Worm (Caenorhabditis elegans): ENCODE results near the gene rskd-1.

rskd-1 gene

DNA sequence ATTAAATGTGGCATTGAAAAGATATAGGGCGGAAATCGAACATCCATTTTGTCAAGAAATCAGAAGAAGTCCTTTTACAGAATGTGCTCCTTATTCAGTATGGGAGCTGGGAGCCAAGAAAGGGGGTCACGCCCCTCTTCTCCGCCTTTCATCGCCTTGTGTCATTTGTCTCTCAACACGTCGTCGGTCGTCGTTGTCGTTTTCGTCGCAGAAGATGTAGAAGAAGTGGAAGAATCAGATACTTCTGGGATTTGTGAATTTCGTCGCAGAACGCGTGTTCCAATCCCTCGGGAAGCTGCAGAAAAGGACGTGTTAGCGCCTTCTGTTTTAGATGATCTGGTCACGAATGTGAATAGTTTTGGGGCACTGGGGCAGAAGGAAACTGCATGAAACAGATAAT, 11.5 kb downstream of the rskd-1 start, which contains the start of gene bnc-1:
Gene bnc-1, minus strand, starts transcription at position 101 of the 400 bp plus-strand sequence.
- no peak for TF ChIP-seq ztf-29 (GFP tag; IDR thresholded peaks at IDR 0.05)
- no peak for TF ChIP-seq T22C8.4 (GFP tag; IDR thresholded peaks at IDR 0.05)
- TF ChIP-seq cog-1 (tag; optimal IDR thresholded peaks at IDR 0.05): no peak
- TF ChIP-seq ztf-23 (GFP tag; IDR thresholded peaks at IDR 0.05): no peak
- TF ChIP-seq flt-1 (GFP tag; IDR thresholded peaks at IDR 0.05): no peak
- no peak for TF ChIP-seq klf-2 (GFP tag; conservative IDR thresholded peaks at IDR 0.05)

DNA sequence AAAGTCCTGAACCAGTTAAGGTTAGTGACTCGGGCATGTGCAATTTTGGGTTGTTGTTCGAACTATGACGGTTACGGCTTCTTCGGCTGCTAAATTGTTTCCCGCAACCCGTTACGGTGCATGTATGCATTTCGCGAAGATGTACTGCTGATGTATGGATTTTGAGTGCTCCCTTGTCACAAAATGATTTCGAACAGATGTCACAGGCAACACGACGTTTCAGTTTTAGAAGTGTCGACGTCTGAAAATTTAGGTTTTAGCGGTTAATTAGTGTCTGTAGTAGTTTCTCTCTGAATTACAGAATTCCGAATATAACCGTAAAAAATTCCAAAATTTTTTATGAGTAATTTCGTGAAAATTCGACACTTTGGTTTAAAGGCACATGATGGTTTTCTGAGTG, 12.7 kb downstream of the rskd-1 start:
- TF ChIP-seq ref-1 (GFP tag; conservative IDR thresholded peaks at IDR 0.05) (no peak), T22C8.4 (GFP tag; IDR thresholded peaks at IDR 0.05) (no peak), klf-2 (GFP tag; conservative IDR thresholded peaks at IDR 0.05) (no peak), tab-1 (GFP tag; IDR thresholded peaks at IDR 0.05) (no peak), med-1 (GFP tag; optimal IDR thresholded peaks at IDR 0.05; ENCODE audit: insufficient read depth) (no peak), ztf-23 (GFP tag; IDR thresholded peaks at IDR 0.05) (no peak), flt-1 (GFP tag; IDR thresholded peaks at IDR 0.05) (no peak), ztf-29 (GFP tag; IDR thresholded peaks at IDR 0.05) (no peak), cog-1 (tag; optimal IDR thresholded peaks at IDR 0.05) (no peak)

DNA sequence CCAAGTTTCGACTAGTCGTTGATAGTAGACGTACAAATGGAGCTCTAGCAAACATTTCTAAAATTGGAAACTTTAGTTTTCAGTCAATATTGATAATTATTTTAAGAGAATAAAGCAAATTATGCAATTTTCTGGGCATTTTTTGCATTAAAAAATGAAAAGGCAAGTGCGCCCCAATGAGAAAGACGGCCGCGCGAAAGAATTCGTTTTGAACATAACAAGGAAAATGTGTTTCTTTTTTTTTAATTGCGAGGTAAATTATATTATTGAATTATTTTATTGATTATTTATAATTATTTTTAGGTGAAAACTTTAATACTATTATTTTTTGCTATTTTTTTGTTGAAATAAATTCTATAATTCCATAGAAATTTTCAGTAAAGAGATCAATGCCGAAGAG, 16.9 kb downstream of the rskd-1 start, which contains the start of the genes tsfm-1 and capg-2:
Gene tsfm-1, minus strand, starts transcription at position 57 of the 400 bp plus-strand sequence.
Gene capg-2, plus strand, starts transcription at position 379 of the 400 bp plus-strand sequence.
- TF ChIP-seq ref-1 (GFP tag; conservative IDR thresholded peaks at IDR 0.05): no peak
- no peak for TF ChIP-seq klf-2 (GFP tag; conservative IDR thresholded peaks at IDR 0.05)
- no peak for TF ChIP-seq tab-1 (GFP tag; IDR thresholded peaks at IDR 0.05)
- no peak for TF ChIP-seq ztf-29 (GFP tag; IDR thresholded peaks at IDR 0.05)
- no peak for TF ChIP-seq ztf-23 (GFP tag; IDR thresholded peaks at IDR 0.05)
- TF ChIP-seq cog-1 (tag; optimal IDR thresholded peaks at IDR 0.05): no peak
- no peak for TF ChIP-seq flt-1 (GFP tag; IDR thresholded peaks at IDR 0.05)
- TF ChIP-seq T22C8.4 (GFP tag; IDR thresholded peaks at IDR 0.05): no peak
- TF ChIP-seq med-1 (GFP tag; optimal IDR thresholded peaks at IDR 0.05; ENCODE audit: insufficient read depth): no peak

DNA sequence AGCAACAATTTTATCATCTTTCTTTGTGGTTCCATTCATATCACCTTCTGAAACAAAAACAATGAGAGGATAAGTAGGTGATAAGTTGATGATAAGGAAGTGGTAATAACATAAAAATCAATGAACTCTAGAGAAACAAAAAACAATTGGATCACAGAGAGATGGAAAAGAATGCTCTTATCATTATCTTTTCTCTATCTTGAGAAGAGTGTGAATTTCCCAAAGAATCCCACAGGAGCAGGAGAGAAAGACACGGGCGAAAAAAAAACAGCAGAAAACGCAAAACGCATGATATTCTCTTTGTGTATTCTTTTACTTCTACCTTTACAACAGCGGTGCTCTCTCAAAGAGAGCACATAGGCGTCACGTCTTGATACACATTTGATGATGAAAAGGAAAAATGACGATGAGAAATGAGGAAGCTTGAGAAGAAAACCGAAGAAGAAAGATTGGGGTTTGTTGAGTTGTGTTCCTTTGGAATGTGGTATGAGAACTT, 19.1 kb downstream of the rskd-1 start, which contains the start of gene twk-24:
Gene twk-24, minus strand, starts transcription at position 51 of the 496 bp plus-strand sequence.
- TF ChIP-seq tab-1 (GFP tag; IDR thresholded peaks at IDR 0.05) (no peak), ztf-23 (GFP tag; IDR thresholded peaks at IDR 0.05) (no peak), ztf-29 (GFP tag; IDR thresholded peaks at IDR 0.05) (no peak), med-1 (GFP tag; optimal IDR thresholded peaks at IDR 0.05; ENCODE audit: insufficient read depth) (no peak), klf-2 (GFP tag; conservative IDR thresholded peaks at IDR 0.05) (no peak), T22C8.4 (GFP tag; IDR thresholded peaks at IDR 0.05) (no peak), flt-1 (GFP tag; IDR thresholded peaks at IDR 0.05) (no peak), cog-1 (tag; optimal IDR thresholded peaks at IDR 0.05) (no peak), ref-1 (GFP tag; conservative IDR thresholded peaks at IDR 0.05) (no peak)

DNA sequence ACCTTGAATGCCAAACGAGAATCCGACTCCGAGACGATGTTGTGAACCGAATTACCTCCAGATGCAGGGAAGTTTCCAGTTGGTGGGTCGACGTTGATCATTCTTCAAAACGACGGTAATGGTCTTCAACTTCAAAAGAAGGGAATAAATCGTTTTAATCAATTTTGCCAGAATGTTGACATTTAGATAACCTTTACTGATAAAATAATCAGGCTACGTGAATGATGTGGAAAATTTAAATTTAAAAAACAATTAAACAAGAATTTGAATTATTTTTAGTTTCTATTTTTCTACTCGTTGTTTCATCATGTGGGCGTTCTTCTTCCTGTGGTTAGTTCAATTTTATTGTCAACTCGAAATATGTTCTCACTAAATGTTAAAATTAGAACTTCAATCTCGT, 24.7 kb downstream of the rskd-1 start, which contains the start of gene ssp-35:
Gene ssp-35, minus strand, starts transcription at position 101 of the 400 bp plus-strand sequence.
- TF ChIP-seq T22C8.4 (GFP tag; IDR thresholded peaks at IDR 0.05): no peak
- TF ChIP-seq tab-1 (GFP tag; IDR thresholded peaks at IDR 0.05): no peak
- TF ChIP-seq flt-1 (GFP tag; IDR thresholded peaks at IDR 0.05): no peak
- no peak for TF ChIP-seq ztf-23 (GFP tag; IDR thresholded peaks at IDR 0.05)
- TF ChIP-seq cog-1 (tag; optimal IDR thresholded peaks at IDR 0.05): no peak
- TF ChIP-seq ref-1 (GFP tag; conservative IDR thresholded peaks at IDR 0.05): no peak
- no peak for TF ChIP-seq ztf-29 (GFP tag; IDR thresholded peaks at IDR 0.05)
- TF ChIP-seq klf-2 (GFP tag; conservative IDR thresholded peaks at IDR 0.05): no peak
- TF ChIP-seq med-1 (GFP tag; optimal IDR thresholded peaks at IDR 0.05; ENCODE audit: insufficient read depth): no peak

DNA sequence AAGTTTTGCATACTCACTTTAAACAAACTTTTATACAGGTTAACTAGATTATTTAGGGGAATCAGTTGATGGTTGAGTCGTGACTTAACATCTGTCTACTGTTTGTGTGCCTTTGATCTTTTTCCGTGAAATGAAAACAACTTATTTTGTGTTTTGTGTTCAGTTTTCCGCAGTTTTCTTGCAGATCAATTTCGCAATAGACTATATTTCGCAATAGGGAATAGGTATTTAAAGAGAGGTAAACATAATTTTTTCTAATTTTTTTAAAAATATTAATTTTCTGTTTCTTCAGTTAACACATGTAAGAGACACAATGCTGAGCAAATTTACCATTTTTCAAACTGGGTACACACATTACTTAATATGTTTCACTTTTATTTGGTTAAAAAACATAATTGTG, 27.0 kb downstream of the rskd-1 start, which contains the start of gene tbb-6:
Gene tbb-6, plus strand, starts transcription at position 155 of the 400 bp plus-strand sequence.
- TF ChIP-seq tab-1 (GFP tag; IDR thresholded peaks at IDR 0.05) (no peak), ztf-29 (GFP tag; IDR thresholded peaks at IDR 0.05) (no peak), flt-1 (GFP tag; IDR thresholded peaks at IDR 0.05) (no peak), ref-1 (GFP tag; conservative IDR thresholded peaks at IDR 0.05) (no peak), med-1 (GFP tag; optimal IDR thresholded peaks at IDR 0.05; ENCODE audit: insufficient read depth) (no peak), cog-1 (tag; optimal IDR thresholded peaks at IDR 0.05) (no peak), klf-2 (GFP tag; conservative IDR thresholded peaks at IDR 0.05) (no peak), ztf-23 (GFP tag; IDR thresholded peaks at IDR 0.05) (no peak), T22C8.4 (GFP tag; IDR thresholded peaks at IDR 0.05) (no peak)

DNA sequence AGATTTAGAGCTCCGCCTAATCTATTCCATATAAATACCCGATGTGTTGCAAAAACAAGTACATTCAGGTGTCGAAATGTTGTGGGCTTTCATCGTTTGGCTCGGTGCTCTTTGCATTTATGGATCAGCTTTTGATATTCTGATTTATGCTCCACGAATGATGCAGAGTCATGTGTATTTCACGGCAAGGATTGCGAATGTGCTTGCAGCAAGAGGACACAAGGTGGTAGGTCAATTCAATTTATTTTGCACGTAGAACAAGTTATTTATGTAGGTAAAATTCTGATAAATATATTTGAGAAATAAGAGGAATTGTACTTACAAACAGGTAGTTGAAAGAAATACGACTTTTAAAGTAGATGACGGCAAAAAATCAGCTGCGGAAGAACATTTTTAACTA, 29.5 kb downstream of the rskd-1 start, which contains the start of gene ugt-56:
Gene ugt-56, plus strand, starts transcription at position 61 of the 400 bp plus-strand sequence.
- TF ChIP-seq ztf-23 (GFP tag; IDR thresholded peaks at IDR 0.05) (no peak), flt-1 (GFP tag; IDR thresholded peaks at IDR 0.05) (no peak)

DNA sequence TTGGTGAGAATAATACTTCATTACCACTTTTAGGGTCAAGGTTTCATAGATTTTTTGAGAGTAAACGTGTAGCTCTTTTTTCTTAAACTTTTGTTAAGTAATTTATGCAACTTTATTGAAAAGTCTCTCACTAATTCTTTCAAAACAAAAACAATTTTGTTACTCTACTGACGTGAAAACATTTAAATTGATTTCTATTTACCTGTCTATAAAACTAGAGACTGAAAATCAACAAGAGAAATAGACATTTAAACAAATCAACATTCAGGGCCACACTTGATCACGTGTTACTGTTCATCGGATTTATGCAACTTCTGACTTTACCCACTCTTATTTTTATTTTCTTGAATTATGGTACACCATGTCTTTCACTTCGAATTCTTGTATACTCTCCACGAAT, 32.0 kb downstream of the rskd-1 start, which contains the start of gene ugt-55:
Gene ugt-55, plus strand, starts transcription at position 301 of the 400 bp plus-strand sequence.
- TF ChIP-seq ztf-29 (GFP tag; IDR thresholded peaks at IDR 0.05) (no peak), med-1 (GFP tag; optimal IDR thresholded peaks at IDR 0.05; ENCODE audit: insufficient read depth) (no peak), cog-1 (tag; optimal IDR thresholded peaks at IDR 0.05) (no peak), klf-2 (GFP tag; conservative IDR thresholded peaks at IDR 0.05) (no peak), T22C8.4 (GFP tag; IDR thresholded peaks at IDR 0.05) (no peak), flt-1 (GFP tag; IDR thresholded peaks at IDR 0.05) (no peak)

DNA sequence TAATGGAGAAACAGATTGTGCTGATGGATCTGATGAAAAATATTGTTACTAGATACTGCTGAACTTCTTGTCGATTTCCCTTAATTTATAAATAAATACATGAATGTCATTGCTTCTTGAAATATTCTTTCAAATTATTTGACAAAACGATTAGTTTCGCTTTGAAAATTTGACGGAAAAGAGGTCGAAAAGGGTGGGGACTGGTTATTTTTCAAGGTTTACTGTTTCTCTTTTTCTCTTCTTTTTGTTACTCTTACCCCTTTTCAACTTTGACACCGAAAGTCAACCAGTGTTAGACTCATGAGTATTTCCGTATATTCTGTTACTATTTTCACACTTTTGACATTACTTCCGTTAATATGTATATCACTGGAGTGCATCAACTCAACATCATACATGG, 33.1 kb downstream of the rskd-1 start, which contains the start of gene T04H1.12:
Gene T04H1.12, plus strand, starts transcription at position 301 of the 400 bp plus-strand sequence.
- TF ChIP-seq klf-2 (GFP tag; conservative IDR thresholded peaks at IDR 0.05): no peak
- no peak for TF ChIP-seq med-1 (GFP tag; optimal IDR thresholded peaks at IDR 0.05; ENCODE audit: insufficient read depth)
- TF ChIP-seq T22C8.4 (GFP tag; IDR thresholded peaks at IDR 0.05): no peak
- TF ChIP-seq ztf-29 (GFP tag; IDR thresholded peaks at IDR 0.05): no peak
- no peak for TF ChIP-seq ztf-23 (GFP tag; IDR thresholded peaks at IDR 0.05)
- no peak for TF ChIP-seq ref-1 (GFP tag; conservative IDR thresholded peaks at IDR 0.05)
- no peak for TF ChIP-seq cog-1 (tag; optimal IDR thresholded peaks at IDR 0.05)
- TF ChIP-seq flt-1 (GFP tag; IDR thresholded peaks at IDR 0.05): no peak
- TF ChIP-seq tab-1 (GFP tag; IDR thresholded peaks at IDR 0.05): no peak

DNA sequence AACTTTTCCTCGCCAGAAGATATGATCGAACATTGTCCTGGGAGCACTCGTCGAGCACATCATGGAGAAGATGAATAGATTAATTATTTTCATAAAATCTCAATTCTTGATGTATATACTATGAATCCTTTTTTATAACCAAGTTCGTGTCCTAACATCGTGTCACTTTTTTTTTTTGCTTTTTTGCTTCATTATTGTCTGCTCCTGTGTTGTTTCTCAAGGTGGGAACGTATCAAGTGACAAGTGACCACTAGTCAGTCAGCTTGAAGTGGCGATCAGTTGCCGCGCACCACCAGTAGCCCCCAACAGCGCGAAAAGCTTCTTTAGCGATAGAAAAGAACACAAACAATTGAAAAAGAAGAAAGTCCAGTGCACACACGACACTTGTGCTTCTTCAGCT, 36.1 kb downstream of the rskd-1 start, which contains the start of gene lrx-1:
Gene lrx-1, plus strand, starts transcription at position 301 of the 400 bp plus-strand sequence.
- TF ChIP-seq flt-1 (GFP tag; IDR thresholded peaks at IDR 0.05) (no peak), ref-1 (GFP tag; conservative IDR thresholded peaks at IDR 0.05) (no peak), ztf-29 (GFP tag; IDR thresholded peaks at IDR 0.05) (no peak), klf-2 (GFP tag; conservative IDR thresholded peaks at IDR 0.05) (no peak)
